Fruit fly (Drosophila melanogaster) Kc167 (cell line): ENCODE results near the gene CG14689.

Source experiments
- Myc ChIP-seq: fragments of >200 bp; optimal IDR thresholded peaks from 2 replicates; lab custom pipeline; 2017; ENCODE audit warnings: missing external identifiers
- Sin3A ChIP-seq: fragments of >200 bp; optimal IDR thresholded peaks from 2 replicates; lab custom pipeline; 2018; ENCODE audit warnings: missing external identifiers
- h ChIP-seq: fragments of >200 bp; optimal IDR thresholded peaks from 3 replicates; lab custom pipeline; 2018; ENCODE audit warnings: missing external identifiers
- insv ChIP-seq: fragments of >200 bp; optimal IDR thresholded peaks from 3 replicates; lab custom pipeline; 2018; ENCODE audit warnings: missing external identifiers
- psq ChIP-seq: fragments of >200 bp; optimal IDR thresholded peaks from 2 replicates; lab custom pipeline; 2017; ENCODE audit warnings: missing external identifiers
- ttk ChIP-seq: sonication (Bioruptor generic); optimal IDR thresholded peaks from 2 replicates; lab custom pipeline; 2017; ENCODE audit warnings: missing external identifiers

CG14689 gene

dm6 chr3R:10678935-10679565 is 32.0 kb downstream of the CG14689 start:
- TF ChIP-seq psq (lab: Kevin White, UChicago), result no peak
- TF ChIP-seq Myc (lab: Kevin White, UChicago), result no peak
- no peak for TF ChIP-seq Sin3A (lab: Kevin White, UChicago)
- TF ChIP-seq h (lab: Kevin White, UChicago), result no peak
- TF ChIP-seq insv (lab: Kevin White, UChicago), result no peak
- no peak for TF ChIP-seq ttk

- TF ChIP-seq Myc (lab: Kevin White, UChicago), result no peak
- TF ChIP-seq insv (lab: Kevin White, UChicago), result no peak
- TF ChIP-seq Sin3A (lab: Kevin White, UChicago), result no peak
- TF ChIP-seq psq (lab: Kevin White, UChicago), result no peak
- TF ChIP-seq h (lab: Kevin White, UChicago), result no peak
- TF ChIP-seq ttk, result no peak
Observed at dm6 chr3R:10677245-10677902, 33.7 kb downstream of the CG14689 start, which contains the start of gene CG6465. TSS of gene CG6465 (minus strand) at chr3R:10677251.

dm6 chr3R:10675101-10675500 is 35.9 kb downstream of the CG14689 start:
- TF ChIP-seq Sin3A (lab: Kevin White, UChicago), result no peak

dm6 chr3R:10673571-10673970 is 37.5 kb downstream of the CG14689 start:
- no peak for TF ChIP-seq psq (lab: Kevin White, UChicago)
- TF ChIP-seq Myc (lab: Kevin White, UChicago), result no peak
- no peak for TF ChIP-seq ttk
- no peak for TF ChIP-seq h (lab: Kevin White, UChicago)
- no peak for TF ChIP-seq insv (lab: Kevin White, UChicago)
- no peak for TF ChIP-seq Sin3A (lab: Kevin White, UChicago)

dm6 chr3R:10672680-10673079 is 38.4 kb downstream of the CG14689 start:
- no peak for TF ChIP-seq h (lab: Kevin White, UChicago)
- no peak for TF ChIP-seq Myc (lab: Kevin White, UChicago)

dm6 chr3R:10669950-10670349 is 41.1 kb downstream of the CG14689 start:
- no peak for TF ChIP-seq Myc (lab: Kevin White, UChicago)
- no peak for TF ChIP-seq ttk
- no peak for TF ChIP-seq Sin3A (lab: Kevin White, UChicago)
- TF ChIP-seq psq (lab: Kevin White, UChicago), result no peak
- no peak for TF ChIP-seq h (lab: Kevin White, UChicago)

dm6 chr3R:10667964-10668363 is 43.1 kb downstream of the CG14689 start:
- TF ChIP-seq psq (lab: Kevin White, UChicago) (no peak), insv (lab: Kevin White, UChicago) (no peak), Sin3A (lab: Kevin White, UChicago) (no peak)

dm6 chr3R:10664942-10665341 is 46.1 kb downstream of the CG14689 start:
- TF ChIP-seq insv (lab: Kevin White, UChicago), result no peak
- TF ChIP-seq Myc (lab: Kevin White, UChicago), result no peak
- no peak for TF ChIP-seq Sin3A (lab: Kevin White, UChicago)
- no peak for TF ChIP-seq ttk
- no peak for TF ChIP-seq h (lab: Kevin White, UChicago)
- TF ChIP-seq psq (lab: Kevin White, UChicago), result no peak

- TF ChIP-seq insv (lab: Kevin White, UChicago), result no peak
- no peak for TF ChIP-seq h (lab: Kevin White, UChicago)
- TF ChIP-seq Sin3A (lab: Kevin White, UChicago), result no peak
- TF ChIP-seq ttk, result no peak
- TF ChIP-seq Myc (lab: Kevin White, UChicago), result no peak
- no peak for TF ChIP-seq psq (lab: Kevin White, UChicago)
Observed at dm6 chr3R:10661098-10661497, 50.0 kb downstream of the CG14689 start.
